Fruit fly (Drosophila melanogaster) whole organism, pupa: ENCODE results near the gene Flacc.

Source experiments
- CG10348 ChIP-seq: fragments of 200-800 bp; sonication (Bioruptor generic); IDR thresholded peaks from 2 replicates; pipeline ENCODE4 v1.3.6; 2022; ENCODE audit warnings: missing biosample characterization, missing genetic modification characterization
- CG12605 ChIP-seq: fragments of 200-800 bp; sonication (Bioruptor generic); IDR thresholded peaks from 2 replicates; pipeline ENCODE4 v1.3.6; 2022; ENCODE audit warnings: missing biosample characterization, missing genetic modification characterization
- CG13204 ChIP-seq: fragments of 200-800 bp; sonication (Bioruptor generic); optimal IDR thresholded peaks from 2 replicates; lab custom pipeline; 2018; ENCODE audit warnings: missing biosample characterization, mild to moderate bottlenecking, missing genetic modification characterization, moderate library complexity
- CG14655 ChIP-seq: fragments of 200-800 bp; sonication (Bioruptor generic); optimal IDR thresholded peaks from 3 replicates; lab custom pipeline; 2017; ENCODE audit warnings: mild to moderate bottlenecking, missing biosample characterization, missing genetic modification reagents, missing genetic modification characterization
- CG15710 ChIP-seq: fragments of 200-800 bp; sonication (Bioruptor generic); optimal IDR thresholded peaks from 2 replicates; lab custom pipeline; 2018; ENCODE audit warnings: missing biosample characterization, mild to moderate bottlenecking, missing genetic modification characterization, moderate library complexity
- CG17806 ChIP-seq: fragments of 200-800 bp; sonication (Bioruptor generic); optimal IDR thresholded peaks from 2 replicates; lab custom pipeline; 2018; ENCODE audit warnings: missing biosample characterization, mild to moderate bottlenecking, missing genetic modification characterization, moderate library complexity
- CG32121 ChIP-seq: fragments of 200-800 bp; sonication (Bioruptor generic); IDR thresholded peaks from 2 replicates; pipeline ENCODE4 v1.3.6; 2022; ENCODE audit warnings: missing biosample characterization, missing genetic modification characterization
- CG34367 ChIP-seq: fragments of 200-800 bp; sonication (Bioruptor generic); optimal IDR thresholded peaks from 2 replicates; lab custom pipeline; 2018; ENCODE audit warnings: missing biosample characterization, mild to moderate bottlenecking, missing genetic modification characterization
- CG4496 ChIP-seq: fragments of 200-800 bp; sonication (Bioruptor generic); IDR thresholded peaks from 3 replicates; pipeline ENCODE4 v1.3.6; 2022; ENCODE audit warnings: missing biosample characterization, missing genetic modification characterization
- CG8159 ChIP-seq: fragments of 200-800 bp; sonication (Bioruptor generic); optimal IDR thresholded peaks from 3 replicates; lab custom pipeline; 2018; ENCODE audit warnings: missing biosample characterization, mild to moderate bottlenecking, missing genetic modification characterization, moderate library complexity
- CG8301 ChIP-seq: fragments of 200-800 bp; sonication (Bioruptor generic); optimal IDR thresholded peaks from 2 replicates; lab custom pipeline; 2018; ENCODE audit warnings: missing biosample characterization, mild to moderate bottlenecking, missing genetic modification characterization
- CG9948 ChIP-seq: fragments of 200-800 bp; sonication (Bioruptor generic); optimal IDR thresholded peaks from 2 replicates; lab custom pipeline; 2018; ENCODE audit warnings: missing biosample characterization, mild to moderate bottlenecking, missing genetic modification characterization, moderate library complexity
- D1 ChIP-seq: fragments of 200-800 bp; sonication (Bioruptor generic); optimal IDR thresholded peaks from 2 replicates; lab custom pipeline; 2018; ENCODE audit warnings: missing biosample characterization, mild to moderate bottlenecking, missing genetic modification characterization, moderate library complexity
- EcR ChIP-seq: fragments of 200-800 bp; sonication (Bioruptor generic); optimal IDR thresholded peaks from 3 replicates; lab custom pipeline; 2019; ENCODE audit warnings: missing biosample characterization, missing genetic modification characterization, mild to moderate bottlenecking, moderate library complexity, missing genetic modification reagents
- Ets98B ChIP-seq: fragments of 200-800 bp; sonication (Bioruptor generic); IDR thresholded peaks from 2 replicates; pipeline ENCODE4 v1.3.6; 2022; ENCODE audit warnings: missing biosample characterization, missing genetic modification characterization
- Pif1A ChIP-seq: fragments of 200-800 bp; sonication (Bioruptor generic); optimal IDR thresholded peaks from 3 replicates; lab custom pipeline; 2016; ENCODE audit warnings: missing biosample characterization, missing genetic modification characterization
- Pif1B ChIP-seq: fragments of 200-800 bp; sonication (Bioruptor generic); optimal IDR thresholded peaks from 3 replicates; lab custom pipeline; 2016; ENCODE audit warnings: missing biosample characterization, missing genetic modification characterization
- Snoo ChIP-seq: fragments of 200-800 bp; sonication (Bioruptor generic); optimal IDR thresholded peaks from 3 replicates; lab custom pipeline; 2017; ENCODE audit warnings: missing biosample characterization, mild to moderate bottlenecking, missing genetic modification characterization, inconsistent platforms
- fd96Ca ChIP-seq: fragments of 200-800 bp; sonication (Bioruptor generic); IDR thresholded peaks from 3 replicates; pipeline ENCODE4 v1.3.6; 2022; ENCODE audit warnings: missing biosample characterization, missing genetic modification characterization
- gl ChIP-seq: fragments of 200-800 bp; sonication (Bioruptor generic); optimal IDR thresholded peaks from 2 replicates; lab custom pipeline; 2018; ENCODE audit warnings: missing biosample characterization, mild to moderate bottlenecking, missing genetic modification characterization
- rn ChIP-seq: fragments of 200-800 bp; sonication (Bioruptor generic); IDR thresholded peaks from 2 replicates; pipeline ENCODE4 v1.3.6; 2022; ENCODE audit warnings: missing biosample characterization, missing genetic modification characterization

Gene Flacc

dm6 chrX:18848338-18849021 lies 45.0 kb downstream of the Flacc start, which contains the start of gene shop:
TSS of gene shop (minus strand) at chrX:18848566.
- no peak for TF ChIP-seq CG12605 (GFP tag; lab: Robert Waterston, UW)
- peak; percentile 89 for TF ChIP-seq CG8159 (tag; lab: Kevin White, UChicago)
- peak; percentile 75 for TF ChIP-seq Pif1B (GFP tag; lab: Kevin White, UChicago)
- 0 out of 2 replicates have a peak, but pooled peaks have one; percentile 27 for TF ChIP-seq CG32121 (GFP tag; lab: Robert Waterston, UW)
- no peak for TF ChIP-seq EcR (GFP tag; lab: Kevin White, UChicago)
- peak; percentile 76 for TF ChIP-seq Pif1A (GFP tag; lab: Kevin White, UChicago)
- TF ChIP-seq CG34367 (tag; lab: Kevin White, UChicago) = peak; percentile 86
- peak; percentile 70 for TF ChIP-seq CG4496 (GFP tag; lab: Robert Waterston, UW)
- peak; percentile 67 for TF ChIP-seq CG13204 (GFP tag; lab: Kevin White, UChicago)
- peak; percentile 87 for TF ChIP-seq CG15710 (tag; lab: Kevin White, UChicago)
- TF ChIP-seq rn = no peak
- TF ChIP-seq CG8301 = peak; percentile 86
- TF ChIP-seq fd96Ca (GFP tag; lab: Robert Waterston, UW) = peak; percentile 25; the same call in 1 of the 3 replicates
- peak; percentile 83 for TF ChIP-seq CG9948 (tag; lab: Kevin White, UChicago)
- TF ChIP-seq Ets98B (GFP tag; lab: Robert Waterston, UW) = peak; percentile 57
- TF ChIP-seq D1 (tag; lab: Kevin White, UChicago) = no peak
- TF ChIP-seq gl (tag; lab: Kevin White, UChicago) = peak; percentile 41
- peak; percentile 83 for TF ChIP-seq Snoo (tag; lab: Kevin White, UChicago)
- peak; percentile 76 for TF ChIP-seq CG17806
- TF ChIP-seq CG14655 (GFP tag; lab: Kevin White, UChicago) = no peak
- peak; percentile 38; the same call in 1 of the 2 replicates for TF ChIP-seq CG10348 (GFP tag; lab: Robert Waterston, UW)
- TF ChIP-seq, all 21 proteins: peak for 16

dm6 chrX:18843229-18844033 lies 50.0 kb downstream of the Flacc start, which contains the start of gene htk:
TSS of gene htk (plus strand) at chrX:18843663.
- TF ChIP-seq CG32121 (GFP tag; lab: Robert Waterston, UW) (no peak), CG34367 (tag; lab: Kevin White, UChicago) (no peak), Pif1B (GFP tag; lab: Kevin White, UChicago) (no peak), Snoo (tag; lab: Kevin White, UChicago) (peak; percentile 30), CG9948 (tag; lab: Kevin White, UChicago) (no peak), CG10348 (GFP tag; lab: Robert Waterston, UW) (no peak), CG8301 (no peak), CG17806 (no peak), EcR (GFP tag; lab: Kevin White, UChicago) (no peak), CG13204 (GFP tag; lab: Kevin White, UChicago) (no peak), gl (tag; lab: Kevin White, UChicago) (no peak), Ets98B (GFP tag; lab: Robert Waterston, UW) (peak; percentile 17; the same call in 1 of the 2 replicates), CG15710 (tag; lab: Kevin White, UChicago) (peak; percentile 18), fd96Ca (GFP tag; lab: Robert Waterston, UW) (peak; percentile 38; the same call in 1 of the 3 replicates), CG12605 (GFP tag; lab: Robert Waterston, UW) (no peak), CG8159 (tag; lab: Kevin White, UChicago) (no peak), rn (no peak), D1 (tag; lab: Kevin White, UChicago) (no peak), CG14655 (GFP tag; lab: Kevin White, UChicago) (no peak), Pif1A (GFP tag; lab: Kevin White, UChicago) (peak; percentile 50), CG4496 (GFP tag; lab: Robert Waterston, UW) (peak; percentile 62; the same call in 1 of the 3 replicates)
